Worm (Caenorhabditis elegans) whole organism, L4 larva: ENCODE measurements around the gene ccdc-47.

Experiments used
- D1046.2 ChIP-seq: fragments of 200-800 bp; sonication (Bioruptor generic); IDR thresholded peaks from 2 replicates; pipeline ENCODE4 v1.3.6; 2022; ENCODE audit warnings: missing genetic modification characterization, missing compliant biosample characterization
- F10B5.3 ChIP-seq: sonication (generic microtip); optimal IDR thresholded peaks from 2 replicates; lab custom pipeline; 2016; ENCODE audit warnings: mild to moderate bottlenecking, missing genetic modification characterization, missing compliant biosample characterization
- F26F4.8 ChIP-seq: fragments of 200-800 bp; sonication (Bioruptor generic); conservative IDR thresholded peaks from 2 replicates; pipeline ENCODE4 v1.3.6; 2022; ENCODE audit warnings: missing genetic modification characterization, missing compliant biosample characterization
- F37D6.2 ChIP-seq: sonication (generic microtip); optimal IDR thresholded peaks from 2 replicates; lab custom pipeline; 2016; ENCODE audit warnings: mild to moderate bottlenecking, missing genetic modification characterization, missing compliant biosample characterization
- F44E2.7 ChIP-seq: fragments of 200-800 bp; sonication (Bioruptor generic); IDR thresholded peaks from 2 replicates; pipeline ENCODE4 v2.1.2; 2022; ENCODE audit warnings: missing genetic modification characterization, missing compliant biosample characterization
- T20F7.1 ChIP-seq: fragments of 200-800 bp; sonication (Bioruptor generic); optimal IDR thresholded peaks from 2 replicates; lab custom pipeline; 2018; ENCODE audit warnings: mild to moderate bottlenecking, missing genetic modification characterization, missing compliant biosample characterization
- Y48G9A.11 ChIP-seq: fragments of 200-800 bp; sonication (Bioruptor generic); IDR thresholded peaks from 2 replicates; pipeline ENCODE4 v1.3.6; 2022; ENCODE audit warnings: missing genetic modification reagents, missing genetic modification characterization, missing compliant biosample characterization
- Y5F2A.4 ChIP-seq: fragments of 200-800 bp; sonication (Bioruptor generic); optimal IDR thresholded peaks from 2 replicates; lab custom pipeline; 2018; ENCODE audit warnings: mild to moderate bottlenecking, missing genetic modification characterization, missing compliant biosample characterization
- Y75B8A.6 ChIP-seq: fragments of 200-800 bp; sonication (Bioruptor generic); IDR thresholded peaks from 2 replicates; pipeline ENCODE4 v1.3.6; 2022; ENCODE audit warnings: missing genetic modification reagents, missing genetic modification characterization, missing compliant biosample characterization
- ceh-28 ChIP-seq: fragments of 150-350 bp; optimal IDR thresholded peaks from 2 replicates; lab custom pipeline; 2014; ENCODE audit warnings: missing biosample characterization, missing genetic modification reagents, missing genetic modification characterization
- ceh-44 ChIP-seq: fragments of 200-800 bp; sonication (Bioruptor generic); IDR thresholded peaks from 2 replicates; pipeline ENCODE4 v1.3.6; 2022; ENCODE audit warnings: missing genetic modification reagents, missing genetic modification characterization, missing compliant biosample characterization
- ceh-82 ChIP-seq: sonication (generic microtip); optimal IDR thresholded peaks from 2 replicates; lab custom pipeline; 2017; ENCODE audit warnings: missing biosample characterization, missing genetic modification characterization
- cey-2 ChIP-seq: sonication (generic microtip); optimal IDR thresholded peaks from 3 replicates; lab custom pipeline; 2017; ENCODE audit warnings: missing genetic modification characterization, mild to moderate bottlenecking, missing compliant biosample characterization, antibody characterized with exemption, borderline replicate concordance; ENCODE audit not compliant: insufficient read depth
- daf-12 ChIP-seq: fragments of 150-350 bp; optimal IDR thresholded peaks from 2 replicates; lab custom pipeline; 2014; ENCODE audit warnings: missing biosample characterization, missing genetic modification reagents, missing genetic modification characterization
- daf-16 ChIP-seq, 3 experiments: sonication (generic microtip); optimal IDR thresholded peaks; 2 replicates each; lab custom pipeline; 2016 to 2017; ENCODE audit warnings: missing genetic modification characterization in 3 of 3, missing genetic modification reagents in 3 of 3, mild to moderate bottlenecking in 2 of 3, missing compliant biosample characterization in 2 of 3, missing biosample characterization in 1 of 3, moderate library complexity in 1 of 3
- daf-19 ChIP-seq: fragments of 200-800 bp; sonication (Bioruptor generic); conservative IDR thresholded peaks from 2 replicates; pipeline ENCODE4 v1.3.6; 2022; ENCODE audit warnings: missing genetic modification characterization, missing compliant biosample characterization
- dmd-6 ChIP-seq: fragments of 200-800 bp; sonication (Bioruptor generic); IDR thresholded peaks from 2 replicates; pipeline ENCODE4 v1.3.6; 2022; ENCODE audit warnings: missing genetic modification reagents, missing genetic modification characterization, missing compliant biosample characterization
- dmd-8 ChIP-seq: fragments of 200-800 bp; sonication (Bioruptor generic); IDR thresholded peaks from 2 replicates; pipeline ENCODE4 v1.3.6; 2022; ENCODE audit warnings: missing genetic modification characterization, missing compliant biosample characterization
- dmd-9 ChIP-seq: fragments of 200-800 bp; sonication (Bioruptor generic); IDR thresholded peaks from 2 replicates; pipeline ENCODE4 v1.3.6; 2022; ENCODE audit warnings: missing genetic modification reagents, missing genetic modification characterization, missing compliant biosample characterization
- duxl-1 ChIP-seq: sonication (generic microtip); optimal IDR thresholded peaks from 2 replicates; lab custom pipeline; 2016; ENCODE audit warnings: mild to moderate bottlenecking, missing genetic modification characterization, moderate library complexity, missing compliant biosample characterization; ENCODE audit not compliant: poor library complexity
- egl-43 ChIP-seq: fragments of 200-800 bp; sonication (Bioruptor generic); IDR thresholded peaks from 2 replicates; pipeline ENCODE4 v1.3.6; 2022; ENCODE audit warnings: missing genetic modification reagents, missing genetic modification characterization, missing compliant biosample characterization
- gei-8 ChIP-seq: fragments of 200-800 bp; sonication (Bioruptor generic); optimal IDR thresholded peaks from 2 replicates; lab custom pipeline; 2018; ENCODE audit warnings: mild to moderate bottlenecking, missing genetic modification characterization, missing compliant biosample characterization
- hlh-11 ChIP-seq: fragments of 200-800 bp; sonication (Bioruptor generic); optimal IDR thresholded peaks from 2 replicates; lab custom pipeline; 2018; ENCODE audit warnings: mild to moderate bottlenecking, missing genetic modification characterization, missing compliant biosample characterization
- hlh-30 ChIP-seq: sonication (generic microtip); optimal IDR thresholded peaks from 2 replicates; lab custom pipeline; 2017; ENCODE audit warnings: antibody characterized with exemption, mild to moderate bottlenecking, missing genetic modification characterization, missing compliant biosample characterization; ENCODE audit not compliant: insufficient read depth
- lin-13 ChIP-seq: fragments of 150-350 bp; optimal IDR thresholded peaks from 2 replicates; lab custom pipeline; 2014; ENCODE audit warnings: missing biosample characterization, missing genetic modification reagents, missing genetic modification characterization
- lin-38 ChIP-seq: fragments of 200-800 bp; sonication (Bioruptor generic); IDR thresholded peaks from 2 replicates; pipeline ENCODE4 v1.3.6; 2022; ENCODE audit warnings: missing genetic modification reagents, missing genetic modification characterization, missing compliant biosample characterization
- lin-39 ChIP-seq: fragments of 150-350 bp; optimal IDR thresholded peaks from 2 replicates; lab custom pipeline; 2014; ENCODE audit warnings: missing biosample characterization, missing genetic modification reagents, missing genetic modification characterization
- lir-3 ChIP-seq: sonication (generic microtip); optimal IDR thresholded peaks from 2 replicates; lab custom pipeline; 2016; ENCODE audit warnings: mild to moderate bottlenecking, missing genetic modification characterization, missing compliant biosample characterization
- lsy-2 ChIP-seq, 2 experiments: fragments of 150-350 bp in 1 of 2; sonication (generic microtip) in 1 of 2; optimal IDR thresholded peaks; 2 replicates each; lab custom pipeline; 2014 to 2017; ENCODE audit warnings: missing biosample characterization in 2 of 2, missing genetic modification characterization in 2 of 2
- madf-9 ChIP-seq: fragments of 200-800 bp; sonication (Bioruptor generic); conservative IDR thresholded peaks from 2 replicates; pipeline ENCODE4 v1.3.6; 2022; ENCODE audit warnings: missing genetic modification reagents, missing genetic modification characterization, missing compliant biosample characterization
- mxl-2 ChIP-seq: fragments of 200-800 bp; sonication (Bioruptor generic); conservative IDR thresholded peaks from 2 replicates; pipeline ENCODE4 v1.3.6; 2022; ENCODE audit warnings: missing genetic modification reagents, missing genetic modification characterization, missing compliant biosample characterization
- nhr-11 ChIP-seq: fragments of 150-350 bp; optimal IDR thresholded peaks from 2 replicates; lab custom pipeline; 2014; ENCODE audit warnings: missing biosample characterization, missing genetic modification characterization
- nhr-25 ChIP-seq: sonication (generic microtip); optimal IDR thresholded peaks from 2 replicates; lab custom pipeline; 2017; ENCODE audit warnings: missing genetic modification characterization, mild to moderate bottlenecking, missing compliant biosample characterization, antibody characterized with exemption, moderate library complexity, borderline replicate concordance; ENCODE audit not compliant: insufficient read depth
- nhr-42 ChIP-seq: fragments of 200-800 bp; sonication (Bioruptor generic); IDR thresholded peaks from 2 replicates; pipeline ENCODE4 v1.3.6; 2022; ENCODE audit warnings: missing genetic modification characterization, missing compliant biosample characterization
- nhr-48 ChIP-seq: sonication (generic microtip); optimal IDR thresholded peaks from 2 replicates; lab custom pipeline; 2016; ENCODE audit warnings: mild to moderate bottlenecking, missing genetic modification characterization, missing compliant biosample characterization
- nhr-76 ChIP-seq: fragments of 150-350 bp; optimal IDR thresholded peaks from 2 replicates; lab custom pipeline; 2014; ENCODE audit warnings: missing biosample characterization, missing genetic modification characterization
- php-3 ChIP-seq: fragments of 200-800 bp; sonication (Bioruptor generic); IDR thresholded peaks from 2 replicates; pipeline ENCODE4 v1.3.6; 2022; ENCODE audit warnings: missing genetic modification reagents, missing genetic modification characterization, missing compliant biosample characterization
- sdz-12 ChIP-seq: fragments of 200-800 bp; sonication (Bioruptor generic); optimal IDR thresholded peaks from 2 replicates; lab custom pipeline; 2018; ENCODE audit warnings: mild to moderate bottlenecking, missing genetic modification characterization, missing compliant biosample characterization
- skn-1 ChIP-seq: fragments of 150-350 bp; optimal IDR thresholded peaks from 2 replicates; lab custom pipeline; 2014; ENCODE audit warnings: missing biosample characterization, missing genetic modification characterization
- snpc-4 ChIP-seq: fragments of 150-350 bp; optimal IDR thresholded peaks from 2 replicates; lab custom pipeline; 2014; ENCODE audit warnings: missing biosample characterization, missing genetic modification characterization
- spr-1 ChIP-seq: sonication (generic microtip); optimal IDR thresholded peaks from 2 replicates; lab custom pipeline; 2016; ENCODE audit warnings: mild to moderate bottlenecking, missing genetic modification characterization, missing compliant biosample characterization
- tra-1 ChIP-seq: fragments of 200-800 bp; sonication (Bioruptor generic); IDR thresholded peaks from 2 replicates; pipeline ENCODE4 v1.3.6; 2022; ENCODE audit warnings: missing genetic modification reagents, missing genetic modification characterization, missing compliant biosample characterization
- unc-130 ChIP-seq: sonication (generic microtip); optimal IDR thresholded peaks from 2 replicates; lab custom pipeline; 2016; ENCODE audit warnings: missing genetic modification reagents, missing genetic modification characterization, missing compliant biosample characterization
- unc-62 ChIP-seq, 3 experiments: fragments of 150-350 bp in 1 of 3; sonication (generic microtip); optimal IDR thresholded peaks in 2 of 3; peaks in 1 of 3; 1 replicate in 1 of 3; 2 replicates in 2 of 3; lab custom pipeline; 2014 to 2017; ENCODE audit warnings: missing biosample characterization in 3 of 3, missing genetic modification characterization in 3 of 3, missing genetic modification reagents in 3 of 3, missing genotype in 1 of 3
- zag-1 ChIP-seq: fragments of 150-350 bp; optimal IDR thresholded peaks from 2 replicates; lab custom pipeline; 2014; ENCODE audit warnings: missing biosample characterization, missing genetic modification characterization
- zfp-3 ChIP-seq: fragments of 200-800 bp; sonication (Bioruptor generic); conservative IDR thresholded peaks from 2 replicates; pipeline ENCODE4 v1.3.6; 2022; ENCODE audit warnings: missing genetic modification reagents, missing genetic modification characterization, missing compliant biosample characterization
- zip-2 ChIP-seq: fragments of 150-350 bp; optimal IDR thresholded peaks from 2 replicates; lab custom pipeline; 2014; ENCODE audit warnings: missing biosample characterization, missing genetic modification characterization
- ztf-7 ChIP-seq: fragments of 150-350 bp; optimal IDR thresholded peaks from 2 replicates; lab custom pipeline; 2014; ENCODE audit warnings: missing biosample characterization, missing genetic modification characterization

Gene ccdc-47

ce11 chrIII:3867378-3867904, 49.3 kb upstream of the ccdc-47 start, which contains the start of gene rpl-3 (continued):
- TF ChIP-seq mxl-2 (GFP tag; lab: Robert Waterston, UW) (peak; percentile 96), D1046.2 (peak; percentile 99), duxl-1 (tag; lab: Kevin White, UChicago) (peak; percentile 98), spr-1 (tag; lab: Kevin White, UChicago) (peak; percentile 99), T20F7.1 (peak; percentile 99), dmd-8 (GFP tag; lab: Robert Waterston, UW) (peak; percentile 98), dmd-6 (GFP tag; lab: Robert Waterston, UW) (peak; percentile 100), zag-1 (peak; percentile 96), lin-39 (tag; lab: Kevin White, UChicago) (peak; percentile 95), lin-13 (peak; percentile 100), ceh-82 (peak; percentile 94), nhr-42 (GFP tag; lab: Robert Waterston, UW) (peak; percentile 100), egl-43 (GFP tag; lab: Robert Waterston, UW) (peak; percentile 100), hlh-30 (tag; lab: Kevin White, UChicago) (peak; percentile 99), F10B5.3 (tag; lab: Kevin White, UChicago) (peak; percentile 96), lin-38 (GFP tag; lab: Robert Waterston, UW) (peak; percentile 100), ztf-7 (tag; lab: Kevin White, UChicago) (peak; percentile 97), ceh-28 (tag; lab: Kevin White, UChicago) (peak; percentile 92), Y5F2A.4 (peak; percentile 98), unc-62 (GFP tag; optimal IDR thresholded peaks at IDR 0.05 in 1 of 2; lab: Kevin White, UChicago) (peak; percentile 71 to 100), unc-62 (tag; optimal IDR thresholded peaks at IDR 0.05; lab: Kevin White, UChicago) (peak; percentile 98), tra-1 (peak; percentile 100), Y75B8A.6 (GFP tag; lab: Robert Waterston, UW) (peak; percentile 100), daf-19 (peak; percentile 100), sdz-12 (GFP tag; lab: Kevin White, UChicago) (peak; percentile 100), daf-16 (GFP tag; optimal IDR thresholded peaks at IDR 0.05; lab: Kevin White, UChicago) (peak; percentile 98 to 99), daf-16 (tag; optimal IDR thresholded peaks at IDR 0.05; lab: Kevin White, UChicago) (peak; percentile 98), nhr-11 (peak; percentile 100), zfp-3 (peak; percentile 100), lsy-2 (tag; optimal IDR thresholded peaks at IDR 0.05; lab: Kevin White, UChicago) (peak; percentile 100), F37D6.2 (tag; lab: Kevin White, UChicago) (peak; percentile 98), ceh-44 (GFP tag; lab: Robert Waterston, UW) (peak; percentile 99), gei-8 (peak; percentile 100), F26F4.8 (GFP tag; lab: Robert Waterston, UW) (peak; percentile 83), php-3 (GFP tag; lab: Robert Waterston, UW) (peak; percentile 100), F44E2.7 (GFP tag; lab: Robert Waterston, UW) (peak; percentile 99), skn-1 (peak; percentile 100), nhr-76 (peak; percentile 92), unc-130 (GFP tag; lab: Kevin White, UChicago) (peak; percentile 99), lir-3 (tag; lab: Kevin White, UChicago) (peak; percentile 93), madf-9 (GFP tag; lab: Robert Waterston, UW) (peak; percentile 100), daf-12 (tag; lab: Kevin White, UChicago) (no peak), nhr-25 (tag; lab: Kevin White, UChicago) (peak; percentile 99), nhr-48 (tag; lab: Kevin White, UChicago) (peak; percentile 99), Y48G9A.11 (peak; percentile 98), zip-2 (tag; lab: Kevin White, UChicago) (peak; percentile 97), snpc-4 (peak; percentile 70), dmd-9 (peak; percentile 99), cey-2 (tag; lab: Kevin White, UChicago) (peak; percentile 97), hlh-11 (tag; lab: Kevin White, UChicago) (peak; percentile 100)
